Fruit fly (Drosophila melanogaster): ENCODE results near the gene CG13043.
A peak's percentile ranks its signal among the peaks of the same experiment; 100 is the strongest.

Gene CG13043

dm6 chr3L:16275391-16276017, 30.2 kb downstream of the CG13043 start:
- TF ChIP-seq CG9948 (tag; optimal IDR thresholded peaks at IDR 0.05) (peak; percentile 49), CG17806 (tag; optimal IDR thresholded peaks at IDR 0.05) (peak; percentile 39), CG34367 (tag; optimal IDR thresholded peaks at IDR 0.05) (peak; percentile 20), CG8159 (tag; optimal IDR thresholded peaks at IDR 0.05) (peak; percentile 63), CG13204 (GFP tag; optimal IDR thresholded peaks at IDR 0.05) (no peak), CG15710 (tag; optimal IDR thresholded peaks at IDR 0.05) (peak; percentile 41), EcR (GFP tag; optimal IDR thresholded peaks at IDR 0.05) (peak; percentile 75), CG4496 (GFP tag; IDR thresholded peaks at IDR 0.05) (no peak), CG14655 (GFP tag; optimal IDR thresholded peaks at IDR 0.05) (peak; percentile 41)

dm6 chr3L:16272338-16272959, 33.2 kb downstream of the CG13043 start, which contains the start of gene CG13066:
TSS of gene CG13066 (plus strand) at chr3L:16272909.
- no peak for TF ChIP-seq Pif1B (GFP tag; optimal IDR thresholded peaks at IDR 0.05)
- peak; percentile 13 for TF ChIP-seq EcR (GFP tag; optimal IDR thresholded peaks at IDR 0.05)

- TF ChIP-seq rn (GFP tag; IDR thresholded peaks at IDR 0.05) (no peak), CG9948 (tag; optimal IDR thresholded peaks at IDR 0.05) (no peak), CG12605 (GFP tag; IDR thresholded peaks at IDR 0.05) (no peak), CG13204 (GFP tag; optimal IDR thresholded peaks at IDR 0.05) (no peak), CG15710 (tag; optimal IDR thresholded peaks at IDR 0.05) (no peak), CG17806 (tag; optimal IDR thresholded peaks at IDR 0.05) (no peak), CG10348 (GFP tag; IDR thresholded peaks at IDR 0.05) (no peak), Pif1B (GFP tag; optimal IDR thresholded peaks at IDR 0.05) (no peak), CG34367 (tag; optimal IDR thresholded peaks at IDR 0.05) (no peak), gl (tag; optimal IDR thresholded peaks at IDR 0.05) (no peak), Ets98B (GFP tag; IDR thresholded peaks at IDR 0.05) (no peak)
These were observed 34.8 kb downstream of the CG13043 start, which contains the start of the genes CG34248 and CG13067 for dm6 chr3L:16270802-16271332. TSS of gene CG34248 (minus strand) at chr3L:16270902. TSS of gene CG13067 (plus strand) at chr3L:16271282.

dm6 chr3L:16269092-16269491, 36.6 kb downstream of the CG13043 start, which contains the start of gene CG13068:
TSS of gene CG13068 (plus strand) at chr3L:16269392.
- TF ChIP-seq D1 (tag; optimal IDR thresholded peaks at IDR 0.05) (no peak), EcR (GFP tag; optimal IDR thresholded peaks at IDR 0.05) (no peak), CG32121 (GFP tag; IDR thresholded peaks at IDR 0.05) (no peak), CG9948 (tag; optimal IDR thresholded peaks at IDR 0.05) (no peak), CG12605 (GFP tag; IDR thresholded peaks at IDR 0.05) (no peak), Pif1A (GFP tag; optimal IDR thresholded peaks at IDR 0.05) (no peak), CG14655 (GFP tag; optimal IDR thresholded peaks at IDR 0.05) (no peak), CG15710 (tag; optimal IDR thresholded peaks at IDR 0.05) (no peak), gl (tag; optimal IDR thresholded peaks at IDR 0.05) (no peak), CG8301 (tag; optimal IDR thresholded peaks at IDR 0.05) (no peak), Pif1B (GFP tag; optimal IDR thresholded peaks at IDR 0.05) (no peak), Snoo (tag; optimal IDR thresholded peaks at IDR 0.05) (no peak), CG8159 (tag; optimal IDR thresholded peaks at IDR 0.05) (no peak), CG34367 (tag; optimal IDR thresholded peaks at IDR 0.05) (no peak), CG10348 (GFP tag; IDR thresholded peaks at IDR 0.05) (no peak), CG13204 (GFP tag; optimal IDR thresholded peaks at IDR 0.05) (no peak), CG17806 (tag; optimal IDR thresholded peaks at IDR 0.05) (no peak)

dm6 chr3L:16268106-16268733, 37.5 kb downstream of the CG13043 start, which contains the start of gene CG4950:
TSS of gene CG4950 (minus strand) at chr3L:16268156.
- peak; percentile 73 for TF ChIP-seq CG15710 (tag; optimal IDR thresholded peaks at IDR 0.05)
- peak; percentile 65 for TF ChIP-seq CG14655 (GFP tag; optimal IDR thresholded peaks at IDR 0.05)
- TF ChIP-seq Pif1A (GFP tag; optimal IDR thresholded peaks at IDR 0.05), result peak; percentile 22
- no peak for TF ChIP-seq Ets98B (GFP tag; IDR thresholded peaks at IDR 0.05)
- peak; percentile 53 for TF ChIP-seq CG9948 (tag; optimal IDR thresholded peaks at IDR 0.05)
- peak; percentile 75 for TF ChIP-seq CG8159 (tag; optimal IDR thresholded peaks at IDR 0.05)
- TF ChIP-seq Snoo (tag; optimal IDR thresholded peaks at IDR 0.05), result no peak
- no peak for TF ChIP-seq CG32121 (GFP tag; IDR thresholded peaks at IDR 0.05)
- TF ChIP-seq CG12605 (GFP tag; IDR thresholded peaks at IDR 0.05), result no peak
- TF ChIP-seq CG34367 (tag; optimal IDR thresholded peaks at IDR 0.05), result peak; percentile 45
- TF ChIP-seq Pif1B (GFP tag; optimal IDR thresholded peaks at IDR 0.05), result peak; percentile 10
- TF ChIP-seq CG13204 (GFP tag; optimal IDR thresholded peaks at IDR 0.05), result no peak
- TF ChIP-seq EcR (GFP tag; optimal IDR thresholded peaks at IDR 0.05), result no peak
- no peak for TF ChIP-seq fd96Ca (GFP tag; IDR thresholded peaks at IDR 0.05)
- TF ChIP-seq CG10348 (GFP tag; IDR thresholded peaks at IDR 0.05), result no peak
- peak; percentile 12 for TF ChIP-seq gl (tag; optimal IDR thresholded peaks at IDR 0.05)
- TF ChIP-seq rn (GFP tag; IDR thresholded peaks at IDR 0.05), result no peak
- TF ChIP-seq D1 (tag; optimal IDR thresholded peaks at IDR 0.05), result no peak
- TF ChIP-seq CG8301 (tag; optimal IDR thresholded peaks at IDR 0.05), result peak; percentile 45
- TF ChIP-seq CG4496 (GFP tag; IDR thresholded peaks at IDR 0.05), result no peak; the same call in 2 of the 3 replicates
- peak; percentile 57 for TF ChIP-seq CG17806 (tag; optimal IDR thresholded peaks at IDR 0.05)

Data from whole organism, pupa.